Worm (Caenorhabditis elegans): Measurements from ENCODE around the gene vamp-7.

vamp-7 gene

ce11 chrIV:2657307-2657706, 49.5 kb downstream of the vamp-7 start (continued):
- TF ChIP-seq mxl-2 (GFP tag; conservative IDR thresholded peaks at IDR 0.05) (0 out of 2 replicates have a peak, but pooled peaks have one; percentile 16), gei-8 (GFP tag; optimal IDR thresholded peaks at IDR 0.05) (peak; percentile 27), duxl-1 (tag; optimal IDR thresholded peaks at IDR 0.05; ENCODE audit: poor library complexity) (peak; percentile 73), lin-38 (GFP tag; IDR thresholded peaks at IDR 0.05) (peak; percentile 80), lim-7 (GFP tag; IDR thresholded peaks at IDR 0.05) (peak; percentile 94), daf-8 (GFP tag; IDR thresholded peaks at IDR 0.05) (0 out of 2 replicates have a peak, but pooled peaks have one; percentile 47), unc-130 (GFP tag; optimal IDR thresholded peaks at IDR 0.05) (peak; percentile 31), unc-39 (tag; optimal IDR thresholded peaks at IDR 0.05) (no peak), unc-62 (GFP tag; optimal IDR thresholded peaks at IDR 0.05 in 1 of 2) (no peak), unc-62 (tag; optimal IDR thresholded peaks at IDR 0.05) (no peak), egl-43 (GFP tag; IDR thresholded peaks at IDR 0.05) (peak; percentile 79), lin-15B (tag; optimal IDR thresholded peaks at IDR 0.05) (no peak), ctbp-1 (GFP tag; IDR thresholded peaks at IDR 0.05) (peak; percentile 65), lin-1 (GFP tag; IDR thresholded peaks at IDR 0.05) (peak; percentile 46; the same call in 1 of the 2 replicates), aha-1 (tag) (peak; percentile 96), vab-7 (GFP tag; IDR thresholded peaks at IDR 0.05) (peak; percentile 92), dmd-8 (GFP tag; IDR thresholded peaks at IDR 0.05) (peak; percentile 88), ZK546.5 (tag; optimal IDR thresholded peaks at IDR 0.05) (no peak), madf-5 (GFP tag; IDR thresholded peaks at IDR 0.05) (peak in 1 of 2 experiments; percentile 64; a peak in 1 of 4 replicates), ceh-44 (GFP tag; IDR thresholded peaks at IDR 0.05) (peak; percentile 30; the same call in 1 of the 2 replicates), ceh-20 (GFP tag; IDR thresholded peaks at IDR 0.05) (peak; percentile 53; the same call in 1 of the 2 replicates), daf-16 (GFP tag; optimal IDR thresholded peaks at IDR 0.05) (peak in 1 of 2 experiments; percentile 62), daf-16 (tag; optimal IDR thresholded peaks at IDR 0.05) (peak; percentile 8), Y105C5A.15 (GFP tag; IDR thresholded peaks at IDR 0.05) (0 out of 2 replicates have a peak, but pooled peaks have one; percentile 76), zfp-2 (tag; optimal IDR thresholded peaks at IDR 0.05) (peak; percentile 11), php-3 (GFP tag; IDR thresholded peaks at IDR 0.05) (0 out of 2 replicates have a peak, but pooled peaks have one; percentile 36), lsy-2 (tag; optimal IDR thresholded peaks at IDR 0.05) (no peak), lin-13 (GFP tag; optimal IDR thresholded peaks at IDR 0.05) (peak; percentile 49)

ce11 chrIV:2658733-2659132, 50.9 kb downstream of the vamp-7 start:
- TF ChIP-seq nhr-28 (tag; optimal IDR thresholded peaks at IDR 0.05) (no peak), lim-7 (GFP tag; IDR thresholded peaks at IDR 0.05) (peak; percentile 34; the same call in 1 of the 2 replicates), madf-9 (GFP tag; conservative IDR thresholded peaks at IDR 0.05) (no peak), daf-16 (GFP tag; optimal IDR thresholded peaks at IDR 0.05) (peak in 1 of 2 experiments; percentile 51), daf-16 (tag; optimal IDR thresholded peaks at IDR 0.05) (no peak), ztf-11 (tag; optimal IDR thresholded peaks at IDR 0.05) (no peak), ZK546.5 (tag; optimal IDR thresholded peaks at IDR 0.05) (no peak), lin-38 (GFP tag; IDR thresholded peaks at IDR 0.05) (peak; percentile 74), rbr-2 (tag; optimal IDR thresholded peaks at IDR 0.05) (no peak), ceh-28 (tag; optimal IDR thresholded peaks at IDR 0.05) (no peak), dmd-9 (GFP tag; IDR thresholded peaks at IDR 0.05) (no peak), fkh-10 (GFP tag; optimal IDR thresholded peaks at IDR 0.05) (no peak), nhr-10 (tag; optimal IDR thresholded peaks at IDR 0.05) (no peak), nhr-6 (tag; optimal IDR thresholded peaks at IDR 0.05) (no peak), mxl-3 (GFP tag; optimal IDR thresholded peaks at IDR 0.05) (no peak), hlh-30 (tag; optimal IDR thresholded peaks at IDR 0.05; ENCODE audit: insufficient read depth) (no peak), T20F7.1 (GFP tag; optimal IDR thresholded peaks at IDR 0.05) (no peak), nhr-25 (tag; optimal IDR thresholded peaks at IDR 0.05; ENCODE audit: borderline replicate concordance, insufficient read depth) (no peak), nhr-41 (GFP tag; IDR thresholded peaks at IDR 0.05) (no peak), daf-8 (GFP tag; IDR thresholded peaks at IDR 0.05) (no peak), unc-130 (GFP tag; optimal IDR thresholded peaks at IDR 0.05) (peak; percentile 13), D1046.2 (GFP tag; IDR thresholded peaks at IDR 0.05) (0 out of 2 replicates have a peak, but pooled peaks have one; percentile 21), saeg-2 (GFP tag; IDR thresholded peaks at IDR 0.05) (no peak), nhr-77 (tag; optimal IDR thresholded peaks at IDR 0.05) (no peak), Y75B8A.6 (GFP tag; IDR thresholded peaks at IDR 0.05) (no peak), zag-1 (tag; optimal IDR thresholded peaks at IDR 0.05) (no peak), cey-2 (tag; optimal IDR thresholded peaks at IDR 0.05; ENCODE audit: borderline replicate concordance, insufficient read depth) (no peak), aly-2 (tag; optimal IDR thresholded peaks at IDR 0.05) (no peak), lin-1 (GFP tag; IDR thresholded peaks at IDR 0.05) (no peak), jun-1 (tag; optimal IDR thresholded peaks at IDR 0.05) (no peak)

Measured in whole organism, L4 larva.